Worm (Caenorhabditis elegans) whole organism, late embryonic: ENCODE measurements around the gene degl-2.
"Not testable (repeated sequence)": the region's sequence is repeated elsewhere in the genome, so short reads cannot be mapped to it uniquely, and the experiment has no call there.

ENCODE experiments used
- C38D4.7 ChIP-seq: fragments of 200-800 bp; sonication (Bioruptor generic); optimal IDR thresholded peaks from 2 replicates; lab custom pipeline; 2018; ENCODE audit warnings: mild to moderate bottlenecking, missing genetic modification characterization, moderate library complexity, missing compliant biosample characterization
- F13H6.1 ChIP-seq: sonication (generic microtip); optimal IDR thresholded peaks from 2 replicates; lab custom pipeline; 2016; ENCODE audit warnings: missing genetic modification characterization, missing compliant biosample characterization
- K09A11.1 ChIP-seq: sonication (generic microtip); optimal IDR thresholded peaks from 2 replicates; lab custom pipeline; 2017; ENCODE audit warnings: antibody characterized with exemption, mild to moderate bottlenecking, missing genetic modification characterization, missing compliant biosample characterization; ENCODE audit not compliant: insufficient read depth
- Y22D7AL.16 ChIP-seq: sonication (generic microtip); optimal IDR thresholded peaks from 2 replicates; lab custom pipeline; 2016; ENCODE audit warnings: missing genetic modification characterization, missing compliant biosample characterization
- ceh-14 ChIP-seq: sonication (generic microtip); optimal IDR thresholded peaks from 2 replicates; lab custom pipeline; 2016; ENCODE audit warnings: missing genotype, missing genetic modification characterization, missing compliant biosample characterization
- ceh-2 ChIP-seq: sonication (generic microtip); optimal IDR thresholded peaks from 2 replicates; lab custom pipeline; 2016; ENCODE audit warnings: missing genotype, missing genetic modification characterization, missing compliant biosample characterization
- ceh-24 ChIP-seq: sonication (generic microtip); optimal IDR thresholded peaks from 2 replicates; lab custom pipeline; 2016; ENCODE audit warnings: mild to moderate bottlenecking, missing genetic modification characterization, missing compliant biosample characterization
- ceh-31 ChIP-seq: sonication (generic microtip); optimal IDR thresholded peaks from 2 replicates; lab custom pipeline; 2016; ENCODE audit warnings: missing genetic modification characterization, missing compliant biosample characterization
- ceh-45 ChIP-seq: fragments of 200-800 bp; sonication (Bioruptor generic); IDR thresholded peaks from 2 replicates; pipeline ENCODE4 v1.3.6; 2022; ENCODE audit warnings: missing genetic modification reagents, missing genetic modification characterization, missing compliant biosample characterization
- ceh-48 ChIP-seq: sonication (generic microtip); optimal IDR thresholded peaks from 2 replicates; lab custom pipeline; 2016; ENCODE audit warnings: missing genetic modification characterization, inconsistent platforms, missing compliant biosample characterization
- ceh-9 ChIP-seq: sonication (generic microtip); optimal IDR thresholded peaks from 2 replicates; lab custom pipeline; 2016; ENCODE audit warnings: mild to moderate bottlenecking, missing genetic modification characterization, inconsistent platforms, missing compliant biosample characterization
- che-1 ChIP-seq: sonication (generic microtip); optimal IDR thresholded peaks from 2 replicates; lab custom pipeline; 2016; ENCODE audit warnings: mild to moderate bottlenecking, missing genetic modification characterization, missing compliant biosample characterization
- dmd-4 ChIP-seq: sonication (generic microtip); optimal IDR thresholded peaks from 2 replicates; lab custom pipeline; 2016; ENCODE audit warnings: borderline replicate concordance, missing genetic modification characterization, missing compliant biosample characterization
- dve-1 ChIP-seq: sonication (generic microtip); optimal IDR thresholded peaks from 2 replicates; lab custom pipeline; 2017; ENCODE audit warnings: antibody characterized with exemption, mild to moderate bottlenecking, missing genetic modification characterization, missing compliant biosample characterization
- elt-4 ChIP-seq: sonication (generic microtip); optimal IDR thresholded peaks from 2 replicates; lab custom pipeline; 2016; ENCODE audit warnings: missing genetic modification characterization, missing compliant biosample characterization
- ets-4 ChIP-seq: sonication (generic microtip); optimal IDR thresholded peaks from 2 replicates; lab custom pipeline; 2016; ENCODE audit warnings: missing genetic modification characterization, missing compliant biosample characterization
- fax-1 ChIP-seq: sonication (generic microtip); optimal IDR thresholded peaks from 2 replicates; lab custom pipeline; 2016; ENCODE audit warnings: missing genotype, missing genetic modification characterization, missing compliant biosample characterization
- fkh-6 ChIP-seq: sonication (generic microtip); optimal IDR thresholded peaks from 2 replicates; lab custom pipeline; 2016; ENCODE audit warnings: missing genetic modification characterization, missing compliant biosample characterization
- gmeb-2 ChIP-seq: sonication (generic microtip); optimal IDR thresholded peaks from 2 replicates; lab custom pipeline; 2016; ENCODE audit warnings: missing genetic modification characterization, inconsistent platforms, missing compliant biosample characterization
- hlh-8 ChIP-seq: sonication (generic microtip); optimal IDR thresholded peaks from 2 replicates; lab custom pipeline; 2016; ENCODE audit warnings: missing genotype, missing genetic modification characterization, missing compliant biosample characterization
- lim-6 ChIP-seq: sonication (generic microtip); optimal IDR thresholded peaks from 2 replicates; lab custom pipeline; 2016; ENCODE audit warnings: missing genetic modification characterization, missing compliant biosample characterization
- lin-11 ChIP-seq: fragments of 200-800 bp; sonication (Bioruptor generic); optimal IDR thresholded peaks from 2 replicates; lab custom pipeline; 2018; ENCODE audit warnings: mild to moderate bottlenecking, missing genetic modification characterization, missing compliant biosample characterization
- madf-2 ChIP-seq: sonication (generic microtip); optimal IDR thresholded peaks from 2 replicates; lab custom pipeline; 2017; ENCODE audit warnings: missing genetic modification characterization, missing compliant biosample characterization
- nfya-1 ChIP-seq: sonication (generic microtip); optimal IDR thresholded peaks from 2 replicates; lab custom pipeline; 2017; ENCODE audit warnings: missing genetic modification characterization, mild to moderate bottlenecking, missing compliant biosample characterization, antibody characterized with exemption, moderate library complexity
- npax-4 ChIP-seq: sonication (generic microtip); optimal IDR thresholded peaks from 2 replicates; lab custom pipeline; 2016; ENCODE audit warnings: missing genetic modification characterization, missing compliant biosample characterization
- odd-2 ChIP-seq: sonication (generic microtip); optimal IDR thresholded peaks from 2 replicates; lab custom pipeline; 2017; ENCODE audit warnings: antibody characterized with exemption, mild to moderate bottlenecking, missing genetic modification characterization, missing compliant biosample characterization
- pag-3 ChIP-seq: sonication (generic microtip); optimal IDR thresholded peaks from 2 replicates; lab custom pipeline; 2016; ENCODE audit warnings: missing compliant biosample characterization, missing genetic modification characterization, borderline replicate concordance
- pat-9 ChIP-seq: fragments of 200-800 bp; sonication (Bioruptor generic); optimal IDR thresholded peaks from 2 replicates; lab custom pipeline; 2018; ENCODE audit warnings: mild to moderate bottlenecking, missing genetic modification characterization, moderate library complexity, missing compliant biosample characterization
- sdc-2 ChIP-seq: sonication (generic microtip); optimal IDR thresholded peaks from 2 replicates; lab custom pipeline; 2016; ENCODE audit warnings: missing genotype, missing genetic modification characterization, missing compliant biosample characterization
- sox-2 ChIP-seq: fragments of 200-800 bp; sonication (Bioruptor generic); IDR thresholded peaks from 2 replicates; pipeline ENCODE4 v1.3.6; 2022; ENCODE audit warnings: missing genetic modification reagents, missing genetic modification characterization, missing compliant biosample characterization
- syd-9 ChIP-seq: sonication (generic microtip); optimal IDR thresholded peaks from 2 replicates; lab custom pipeline; 2016; ENCODE audit warnings: mild to moderate bottlenecking, missing genetic modification characterization, moderate library complexity, missing compliant biosample characterization
- tbx-2 ChIP-seq: sonication (generic microtip); optimal IDR thresholded peaks from 2 replicates; lab custom pipeline; 2016; ENCODE audit warnings: missing genetic modification characterization, missing compliant biosample characterization
- tbx-7 ChIP-seq: sonication (generic microtip); optimal IDR thresholded peaks from 2 replicates; lab custom pipeline; 2016; ENCODE audit warnings: missing genotype, missing genetic modification characterization, missing compliant biosample characterization
- unc-42 ChIP-seq: sonication (generic microtip); optimal IDR thresholded peaks from 2 replicates; lab custom pipeline; 2016; ENCODE audit warnings: missing genotype, missing genetic modification characterization, missing compliant biosample characterization
- ztf-16 ChIP-seq: sonication (generic microtip); optimal IDR thresholded peaks from 2 replicates; lab custom pipeline; 2017; ENCODE audit warnings: missing genetic modification characterization, missing compliant biosample characterization

degl-2 gene

DNA sequence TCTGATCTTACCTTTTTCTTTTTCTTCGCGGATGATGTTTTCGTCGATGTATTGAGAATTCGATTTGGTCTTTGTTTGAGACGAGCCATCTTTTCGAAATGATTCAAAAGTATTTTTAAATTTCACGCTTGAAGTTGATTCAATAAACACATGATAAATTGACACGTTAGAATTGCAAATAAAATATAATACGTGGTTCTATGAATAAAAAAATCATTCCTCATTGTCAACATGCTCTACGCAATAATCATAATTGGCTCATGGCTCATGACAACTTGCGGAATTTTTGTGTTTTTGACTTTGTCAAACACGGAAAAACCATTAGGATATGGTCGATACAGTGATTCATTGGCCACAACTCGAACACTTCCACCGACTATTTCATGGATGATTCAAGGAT lies 40.1 kb downstream of the degl-2 start, which contains the start of the genes htas-1 and ZK1251.3:
Gene htas-1, minus strand, starts transcription at position 101 of the 400 bp plus-strand sequence.
Gene ZK1251.3, plus strand, starts transcription at position 226 of the 400 bp plus-strand sequence.
- TF ChIP-seq fax-1, result no peak
- no peak for TF ChIP-seq ets-4 (tag; lab: Kevin White, UChicago)
- TF ChIP-seq nfya-1 (tag; lab: Kevin White, UChicago), result no peak
- TF ChIP-seq che-1, result no peak
- TF ChIP-seq syd-9 (tag; lab: Kevin White, UChicago), result no peak
- TF ChIP-seq ceh-24, result no peak
- TF ChIP-seq fkh-6 (tag; lab: Kevin White, UChicago), result no peak
- TF ChIP-seq pag-3 (tag; lab: Kevin White, UChicago), result no peak
- TF ChIP-seq lim-6 (tag; lab: Kevin White, UChicago), result no peak
- TF ChIP-seq tbx-7 (tag; lab: Kevin White, UChicago), result no peak
- TF ChIP-seq ceh-31, result no peak
- no peak for TF ChIP-seq npax-4
- no peak for TF ChIP-seq C38D4.7
- no peak for TF ChIP-seq ceh-9 (tag; lab: Kevin White, UChicago)
- TF ChIP-seq sox-2 (GFP tag; lab: Robert Waterston, UW), result no peak
- no peak for TF ChIP-seq sdc-2 (tag; lab: Kevin White, UChicago)
- no peak for TF ChIP-seq dve-1 (tag; lab: Kevin White, UChicago)

DNA sequence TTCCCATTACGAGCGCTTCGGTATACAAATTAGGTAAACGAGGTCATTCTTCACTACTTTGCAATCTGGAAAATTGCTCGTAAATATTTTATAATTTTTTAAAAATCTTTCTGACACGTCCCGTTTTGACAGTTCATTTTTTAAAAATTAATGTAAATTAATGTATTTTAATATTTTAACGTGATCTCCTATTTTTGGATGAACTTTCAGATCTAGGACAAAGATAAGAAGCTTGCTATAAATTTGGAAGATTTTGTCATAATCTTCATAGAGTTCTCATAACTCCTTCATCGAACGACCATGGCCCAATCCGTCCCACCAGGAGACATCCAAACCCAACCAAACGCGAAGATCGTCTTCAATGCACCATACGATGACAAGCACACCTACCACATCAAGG lies 45.4 kb downstream of the degl-2 start, which contains the start of gene msp-76:
Gene msp-76, plus strand, starts transcription at position 301 of the 400 bp plus-strand sequence.
- not testable (repeated sequence) for TF ChIP-seq lim-6, lin-11, tbx-2 (tag; lab: Kevin White, UChicago)
- TF ChIP-seq, all 69 proteins: peak for 0; not testable (repeated sequence) for 69

DNA sequence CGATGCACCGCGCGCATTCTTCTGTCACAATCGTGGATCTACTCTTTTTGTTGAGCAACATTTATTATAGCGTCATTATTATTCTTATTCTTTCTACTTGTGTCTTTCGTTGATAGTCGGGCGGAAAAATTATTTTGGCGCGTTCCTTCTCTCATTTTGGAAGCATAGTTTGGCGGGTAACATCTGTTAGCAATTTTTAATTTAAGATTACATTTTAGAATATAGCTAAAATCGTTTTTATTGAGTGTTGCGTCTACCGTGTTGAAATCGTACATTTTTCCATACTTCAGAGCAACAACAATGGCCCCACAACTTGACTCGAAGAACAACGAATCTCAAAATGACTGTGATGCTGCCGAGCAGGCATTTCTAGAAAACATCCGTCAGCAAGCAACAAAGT lies 47.4 kb downstream of the degl-2 start, which contains the start of gene sdz-36:
Gene sdz-36, plus strand, starts transcription at position 301 of the 400 bp plus-strand sequence.
- no peak for TF ChIP-seq ceh-14 (tag; lab: Kevin White, UChicago)
- TF ChIP-seq K09A11.1 (tag; lab: Kevin White, UChicago), result no peak
- no peak for TF ChIP-seq ceh-48 (tag; lab: Kevin White, UChicago)

DNA sequence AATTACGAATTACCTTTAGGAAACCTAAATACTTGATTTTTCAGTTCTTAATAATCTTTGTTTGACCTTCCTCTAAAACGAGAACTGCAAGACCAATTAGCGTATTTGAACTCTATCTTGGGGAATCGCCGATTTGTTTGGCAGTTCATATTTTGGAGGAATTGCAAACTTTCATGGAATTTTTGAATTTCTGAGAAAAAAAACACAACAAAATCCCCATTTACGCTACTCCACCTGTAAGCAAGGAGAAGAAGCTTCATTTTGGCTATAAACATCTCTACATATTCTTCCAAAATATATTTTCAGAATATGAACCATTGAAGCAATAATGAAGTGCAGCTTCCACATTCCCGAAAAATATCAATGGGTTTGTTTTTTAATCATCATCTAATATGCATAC lies 49.6 kb downstream of the degl-2 start, which contains the start of gene twk-9:
Gene twk-9, plus strand, starts transcription at position 301 of the 400 bp plus-strand sequence.
- TF ChIP-seq odd-2 (tag; lab: Kevin White, UChicago) (no peak), dmd-4 (tag; lab: Kevin White, UChicago) (no peak), hlh-8 (tag; lab: Kevin White, UChicago) (no peak), madf-2 (tag; lab: Kevin White, UChicago) (no peak), ceh-45 (GFP tag; lab: Robert Waterston, UW) (no peak), tbx-7 (tag; lab: Kevin White, UChicago) (no peak), F13H6.1 (tag; lab: Kevin White, UChicago) (no peak), ceh-14 (tag; lab: Kevin White, UChicago) (no peak), lin-11 (tag; lab: Kevin White, UChicago) (no peak), pat-9 (no peak), syd-9 (tag; lab: Kevin White, UChicago) (no peak), fkh-6 (tag; lab: Kevin White, UChicago) (no peak), lim-6 (tag; lab: Kevin White, UChicago) (no peak), ceh-2 (tag; lab: Kevin White, UChicago) (no peak), unc-42 (tag; lab: Kevin White, UChicago) (no peak), elt-4 (tag; lab: Kevin White, UChicago) (no peak), Y22D7AL.16 (no peak), dve-1 (tag; lab: Kevin White, UChicago) (no peak), gmeb-2 (tag; lab: Kevin White, UChicago) (no peak), ztf-16 (no peak)
